Worm (Caenorhabditis elegans) whole organism, L4/young adult: ENCODE results near the gene cyp-13A6.

Experiments
- W03F9.2 ChIP-seq: fragments of 150-350 bp; optimal IDR thresholded peaks from 2 replicates; lab custom pipeline; 2014; ENCODE audit warnings: missing biosample characterization, missing genetic modification characterization
- dao-5 ChIP-seq: sonication (generic microtip); optimal IDR thresholded peaks from 2 replicates; lab custom pipeline; 2016; ENCODE audit warnings: missing genotype, missing genetic modification characterization, moderate library complexity, missing compliant biosample characterization

DNA sequence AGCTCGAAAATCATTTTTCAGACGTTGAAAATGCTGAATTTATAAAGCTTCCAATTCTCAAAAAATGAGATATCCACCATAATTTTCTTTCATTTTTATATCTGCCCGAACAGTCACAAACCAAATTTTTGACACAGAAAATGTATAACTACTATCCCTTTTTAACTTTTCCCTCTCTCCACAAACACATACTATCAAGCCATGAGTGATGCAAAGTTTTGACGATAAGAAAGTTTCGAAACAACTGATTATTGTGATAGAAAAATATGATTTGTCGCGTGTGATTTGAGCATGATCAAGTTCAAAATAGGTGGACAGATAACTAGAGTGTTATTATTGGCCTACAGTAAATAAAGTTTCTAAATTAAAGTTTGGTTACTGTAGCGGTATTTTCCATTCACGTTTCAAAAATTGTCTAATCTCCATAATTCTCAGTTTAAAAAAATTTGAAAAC, 4.9 kb upstream of the cyp-13A6 start, which contains the start of gene cyp-13A8:
- TF ChIP-seq dao-5: no peak
- no peak for TF ChIP-seq W03F9.2 (tag; lab: Kevin White, UChicago)
